Fruit fly (Drosophila melanogaster) Kc167 (cell line): ENCODE measurements around the gene CG3225.

ENCODE experiments used
- Myc ChIP-seq: fragments of >200 bp; optimal IDR thresholded peaks from 2 replicates; lab custom pipeline; 2017; ENCODE audit warnings: missing external identifiers
- psq ChIP-seq: fragments of >200 bp; optimal IDR thresholded peaks from 2 replicates; lab custom pipeline; 2017; ENCODE audit warnings: missing external identifiers

dm6 chr2L:4856118-4856517, 38.1 kb upstream of the CG3225 start:
- TF ChIP-seq Myc (lab: Kevin White, UChicago) (no peak), psq (no peak)
